In the genomic region with DNA sequence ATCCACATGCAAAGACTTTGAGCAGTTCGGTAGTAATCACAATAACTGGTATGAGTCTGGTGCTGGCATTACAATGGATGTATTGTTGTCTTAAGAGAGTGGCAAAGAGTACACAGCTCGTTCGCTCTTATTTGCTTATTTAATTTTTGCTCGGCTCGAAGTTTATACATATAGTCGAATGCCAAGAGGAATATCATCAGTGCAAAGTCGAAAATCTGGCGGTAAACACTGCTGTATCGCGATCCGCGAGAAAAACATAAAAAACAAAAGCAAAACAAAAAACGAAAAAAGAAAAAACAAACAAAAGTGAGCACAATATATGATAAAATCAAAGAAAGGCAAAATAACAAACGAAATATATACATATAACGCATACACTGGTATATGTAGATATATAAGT, we compare ENCODE assay signal across 2 fruit fly cellular contexts.
A peak's percentile ranks its signal among the peaks of the same experiment; 100 is the strongest.
TF ChIP-seq lines count a peak whose summit lies in the region.

A gene (plus strand): TSS at position 194 of the 400 bp plus-strand sequence.

TF ChIP-seq in whole organism, embryonic, 481 proteins besides CTCF, POLR2A, EP300 and RAD21 (continued from another document):
- TF ChIP-seq CG34224 (GFP tag; IDR thresholded peaks at IDR 0.05; lab: Robert Waterston, UW; ENCODE audit: partially characterized antibody): peak; percentile 18; the same call in 1 of the 3 replicates
- TF ChIP-seq NK7.1 (GFP tag; optimal IDR thresholded peaks at IDR 0.05; lab: Kevin White, UChicago): peak; percentile 20
- no peak for TF ChIP-seq ttk (GFP tag; IDR thresholded peaks at IDR 0.05; lab: Robert Waterston, UW)
- TF ChIP-seq CG14014 (GFP tag; IDR thresholded peaks at IDR 0.05; lab: Robert Waterston, UW): peak; percentile 45; the same call in 1 of the 2 replicates
- peak; percentile 11 for TF ChIP-seq CG2120 (GFP tag; optimal IDR thresholded peaks at IDR 0.05; lab: Kevin White, UChicago)
- peak; percentile 1 for TF ChIP-seq Sox100B (GFP tag; optimal IDR thresholded peaks at IDR 0.05; lab: Kevin White, UChicago)
- no peak for TF ChIP-seq CG11093 (GFP tag; IDR thresholded peaks at IDR 0.05; lab: Robert Waterston, UW)
- TF ChIP-seq CG17385 (GFP tag; optimal IDR thresholded peaks at IDR 0.05; lab: Kevin White, UChicago): peak; percentile 20
- 0 out of 3 replicates have a peak, but pooled peaks have one; percentile 8 for TF ChIP-seq gce (GFP tag; IDR thresholded peaks at IDR 0.05; lab: Robert Waterston, UW)
- no peak for TF ChIP-seq CG12219 (GFP tag; optimal IDR thresholded peaks at IDR 0.05; lab: Kevin White, UChicago)
- TF ChIP-seq lbe (GFP tag; optimal IDR thresholded peaks at IDR 0.05; lab: Kevin White, UChicago): peak; percentile 92
- peak; percentile 67 for TF ChIP-seq B-H2 (GFP tag; optimal IDR thresholded peaks at IDR 0.05; lab: Kevin White, UChicago)
- peak; percentile 42 for TF ChIP-seq caup (GFP tag; optimal IDR thresholded peaks at IDR 0.05; lab: Kevin White, UChicago; ENCODE audit: severe bottlenecking)
- TF ChIP-seq Nf-YA (GFP tag; IDR thresholded peaks at IDR 0.05; lab: Robert Waterston, UW): peak; percentile 46; the same call in 1 of the 2 replicates
- TF ChIP-seq mirr (GFP tag; optimal IDR thresholded peaks at IDR 0.05; lab: Kevin White, UChicago): peak; percentile 75
- TF ChIP-seq CG3163 (GFP tag; optimal IDR thresholded peaks at IDR 0.05; lab: Kevin White, UChicago): peak; percentile 91
- TF ChIP-seq corto (GFP tag; optimal IDR thresholded peaks at IDR 0.05; lab: Kevin White, UChicago): peak; percentile 81
- TF ChIP-seq sd (tag; optimal IDR thresholded peaks at IDR 0.05; lab: Kevin White, UChicago): peak; percentile 47
- TF ChIP-seq CG31365 (tag; optimal IDR thresholded peaks at IDR 0.05; lab: Kevin White, UChicago): peak; percentile 23
- TF ChIP-seq CG8290 (GFP tag; optimal IDR thresholded peaks at IDR 0.05; lab: Kevin White, UChicago): no peak
- TF ChIP-seq CG8290 (tag; optimal IDR thresholded peaks at IDR 0.05; lab: Kevin White, UChicago): peak in 1 of 2 experiments; percentile 56
- TF ChIP-seq CG15269 (tag; optimal IDR thresholded peaks at IDR 0.05; lab: Kevin White, UChicago): peak; percentile 51
- TF ChIP-seq BtbVII (GFP tag; optimal IDR thresholded peaks at IDR 0.05; lab: Kevin White, UChicago): peak; percentile 59
- TF ChIP-seq E2f2 (GFP tag; IDR thresholded peaks at IDR 0.05; lab: Robert Waterston, UW): no peak
- TF ChIP-seq CG17568 (GFP tag; optimal IDR thresholded peaks at IDR 0.05; lab: Kevin White, UChicago): peak; percentile 45
- peak; percentile 99 for TF ChIP-seq Drgx (GFP tag; IDR thresholded peaks at IDR 0.05; lab: Robert Waterston, UW)
- TF ChIP-seq bowl (GFP tag; IDR thresholded peaks at IDR 0.05; lab: Robert Waterston, UW): 0 out of 2 replicates have a peak, but pooled peaks have one; percentile 14
- TF ChIP-seq CkIIα-i1 (GFP tag; IDR thresholded peaks at IDR 0.05; lab: Robert Waterston, UW): no peak
- peak; percentile 36; the same call in 1 of the 2 replicates for TF ChIP-seq Rfx (GFP tag; IDR thresholded peaks at IDR 0.05; lab: Robert Waterston, UW)
- TF ChIP-seq scrt (GFP tag; optimal IDR thresholded peaks at IDR 0.05; lab: Kevin White, UChicago): peak; percentile 29
- TF ChIP-seq abd-A (tag; optimal IDR thresholded peaks at IDR 0.05; lab: Kevin White, UChicago): peak; percentile 62
- peak; percentile 19 to 71 for TF ChIP-seq Trl (optimal IDR thresholded peaks at IDR 0.05; lab: Kevin White, UChicago)
- no peak for TF ChIP-seq Trl (GFP tag; optimal IDR thresholded peaks at IDR 0.05; lab: Kevin White, UChicago)
- 0 out of 3 replicates have a peak, but pooled peaks have one; percentile 27 for TF ChIP-seq CG11695 (GFP tag; IDR thresholded peaks at IDR 0.05; lab: Robert Waterston, UW)
- 0 out of 2 replicates have a peak, but pooled peaks have one; percentile 14 for TF ChIP-seq seq (GFP tag; IDR thresholded peaks at IDR 0.05; lab: Robert Waterston, UW)
- peak; percentile 45 for TF ChIP-seq CG15514 (GFP tag; optimal IDR thresholded peaks at IDR 0.05; lab: Kevin White, UChicago)
- TF ChIP-seq bsh (GFP tag; optimal IDR thresholded peaks at IDR 0.05; lab: Kevin White, UChicago): peak in 1 of 2 experiments; percentile 99
- 0 out of 2 replicates have a peak, but pooled peaks have one; percentile 16 for TF ChIP-seq Atf6 (GFP tag; IDR thresholded peaks at IDR 0.05; lab: Robert Waterston, UW)
- TF ChIP-seq kni (GFP tag; optimal IDR thresholded peaks at IDR 0.05; lab: Kevin White, UChicago): no peak
- TF ChIP-seq Meics (GFP tag; optimal IDR thresholded peaks at IDR 0.05; lab: Kevin White, UChicago): peak; percentile 4
- no peak for TF ChIP-seq CG5953 (GFP tag; IDR thresholded peaks at IDR 0.05; lab: Robert Waterston, UW)
- TF ChIP-seq sim (GFP tag; IDR thresholded peaks at IDR 0.05; lab: Robert Waterston, UW): no peak
- TF ChIP-seq CG1603 (tag; optimal IDR thresholded peaks at IDR 0.05; lab: Kevin White, UChicago): no peak
- TF ChIP-seq Fer1 (GFP tag; optimal IDR thresholded peaks at IDR 0.05; lab: Kevin White, UChicago): peak; percentile 30
- TF ChIP-seq Dbx (GFP tag; IDR thresholded peaks at IDR 0.05; lab: Robert Waterston, UW): 0 out of 3 replicates have a peak, but pooled peaks have one; percentile 11
- peak; percentile 29 for TF ChIP-seq CG2678 (tag; optimal IDR thresholded peaks at IDR 0.05; lab: Kevin White, UChicago)
- peak; percentile 45 for TF ChIP-seq sens (GFP tag; lab: Kevin White, UChicago)
- peak; percentile 87 for TF ChIP-seq Med (GFP tag; lab: Kevin White, UChicago)
- 0 out of 2 replicates have a peak, but pooled peaks have one; percentile 4 for TF ChIP-seq onecut (GFP tag; IDR thresholded peaks at IDR 0.05; lab: Robert Waterston, UW)

TF ChIP-seq in whole organism, prepupa, 60 proteins besides CTCF, POLR2A, EP300 and RAD21 (continued from another document):
- peak; percentile 84 for TF ChIP-seq fd59A (GFP tag; optimal IDR thresholded peaks at IDR 0.05; lab: Kevin White, UChicago)
- peak; percentile 98 for TF ChIP-seq CG10669 (GFP tag; optimal IDR thresholded peaks at IDR 0.05; lab: Kevin White, UChicago)
- peak; percentile 92 for TF ChIP-seq Hr4 (GFP tag; optimal IDR thresholded peaks at IDR 0.05; lab: Kevin White, UChicago)
- peak; percentile 94 for TF ChIP-seq CG32006 (GFP tag; optimal IDR thresholded peaks at IDR 0.05; lab: Kevin White, UChicago)
- peak; percentile 92 for TF ChIP-seq svp (GFP tag; lab: Kevin White, UChicago)
- peak; percentile 87 for TF ChIP-seq OdsH (GFP tag; optimal IDR thresholded peaks at IDR 0.05; lab: Kevin White, UChicago)
- peak; percentile 86 for TF ChIP-seq topi (GFP tag; optimal IDR thresholded peaks at IDR 0.05; lab: Kevin White, UChicago)
- peak; percentile 89 for TF ChIP-seq achi (GFP tag; optimal IDR thresholded peaks at IDR 0.05; lab: Kevin White, UChicago)
- peak; percentile 97 for TF ChIP-seq CG6808 (GFP tag; optimal IDR thresholded peaks at IDR 0.05; lab: Kevin White, UChicago)
- peak; percentile 98 for TF ChIP-seq CG1621 (tag; optimal IDR thresholded peaks at IDR 0.05; lab: Kevin White, UChicago)
- TF ChIP-seq Sox102F (GFP tag; optimal IDR thresholded peaks at IDR 0.05; lab: Kevin White, UChicago): peak; percentile 94
